Fruit fly (Drosophila melanogaster) Kc167 (cell line): Measurements from ENCODE around the gene Eig71Ej.

Experiments
- h ChIP-seq: fragments of >200 bp; optimal IDR thresholded peaks from 3 replicates; lab custom pipeline; 2018; ENCODE audit warnings: missing external identifiers
- psq ChIP-seq: fragments of >200 bp; optimal IDR thresholded peaks from 2 replicates; lab custom pipeline; 2017; ENCODE audit warnings: missing external identifiers
- ttk ChIP-seq: sonication (Bioruptor generic); optimal IDR thresholded peaks from 2 replicates; lab custom pipeline; 2017; ENCODE audit warnings: missing external identifiers

- TF ChIP-seq h (no peak), ttk (lab: Kevin White, UChicago) (no peak), psq (lab: Kevin White, UChicago) (no peak)
Measured at dm6 chr3L:15634368-15635075, 26.3 kb downstream of the Eig71Ej start.
